Worm (Caenorhabditis elegans) whole organism, L1 larva: ENCODE measurements around the gene spe-19.

Experiments used
- Y116A8C.19 ChIP-seq: sonication (generic microtip); optimal IDR thresholded peaks from 2 replicates; lab custom pipeline; 2016; ENCODE audit warnings: missing compliant biosample characterization, missing genetic modification characterization, borderline replicate concordance
- alr-1 ChIP-seq: fragments of 200-800 bp; sonication (Bioruptor generic); optimal IDR thresholded peaks from 2 replicates; lab custom pipeline; 2018; ENCODE audit warnings: borderline replicate concordance, mild to moderate bottlenecking, missing genetic modification characterization, missing compliant biosample characterization
- blmp-1 ChIP-seq: fragments of 150-350 bp; optimal IDR thresholded peaks from 2 replicates; lab custom pipeline; 2014; ENCODE audit warnings: missing biosample characterization, missing genetic modification characterization
- ceh-82 ChIP-seq, 3 experiments: fragments of 150-350 bp in 1 of 3; sonication (generic microtip) in 2 of 3; optimal IDR thresholded peaks; 2 replicates each; lab custom pipeline; 2014 to 2017; ENCODE audit warnings: missing biosample characterization in 3 of 3, missing genetic modification characterization in 3 of 3
- ces-1 ChIP-seq: fragments of 150-350 bp; optimal IDR thresholded peaks from 2 replicates; lab custom pipeline; 2014; ENCODE audit warnings: missing biosample characterization, missing genetic modification reagents, missing genetic modification characterization
- dsc-1 ChIP-seq: sonication (generic microtip); optimal IDR thresholded peaks from 2 replicates; lab custom pipeline; 2016; ENCODE audit warnings: mild to moderate bottlenecking, missing genetic modification characterization, missing compliant biosample characterization
- egl-13 ChIP-seq: sonication (generic microtip); optimal IDR thresholded peaks from 2 replicates; lab custom pipeline; 2016; ENCODE audit warnings: missing genotype, missing genetic modification reagents, missing genetic modification characterization, missing compliant biosample characterization
- ets-5 ChIP-seq: fragments of 200-800 bp; sonication (Bioruptor generic); IDR thresholded peaks from 2 replicates; pipeline ENCODE4 v1.3.6; 2022; ENCODE audit warnings: missing genetic modification characterization, missing compliant biosample characterization
- fkh-10 ChIP-seq: sonication (generic microtip); optimal IDR thresholded peaks from 2 replicates; lab custom pipeline; 2017; ENCODE audit warnings: missing biosample characterization, missing genetic modification reagents, missing genetic modification characterization
- fkh-8 ChIP-seq: sonication (generic microtip); optimal IDR thresholded peaks from 2 replicates; lab custom pipeline; 2016; ENCODE audit warnings: mild to moderate bottlenecking, missing genetic modification characterization, missing compliant biosample characterization
- fos-1 ChIP-seq: fragments of 150-350 bp; optimal IDR thresholded peaks from 2 replicates; lab custom pipeline; 2014; ENCODE audit warnings: missing biosample characterization, missing genetic modification characterization
- hpl-2 ChIP-seq: fragments of 150-350 bp; optimal IDR thresholded peaks from 2 replicates; lab custom pipeline; 2014; ENCODE audit warnings: missing biosample characterization, missing genetic modification reagents, missing genetic modification characterization
- irx-1 ChIP-seq: sonication (generic microtip); optimal IDR thresholded peaks from 2 replicates; lab custom pipeline; 2016; ENCODE audit warnings: missing genetic modification characterization, missing compliant biosample characterization
- lin-35 ChIP-seq, 2 experiments: fragments of 150-350 bp; optimal IDR thresholded peaks; 2 replicates each; lab custom pipeline; 2014; ENCODE audit warnings: missing biosample characterization in 2 of 2, missing genetic modification characterization in 2 of 2, missing genetic modification reagents in 2 of 2
- lir-3 ChIP-seq: sonication (generic microtip); optimal IDR thresholded peaks from 2 replicates; lab custom pipeline; 2016; ENCODE audit warnings: mild to moderate bottlenecking, missing genetic modification characterization, moderate library complexity, missing compliant biosample characterization; ENCODE audit not compliant: poor library complexity
- nhr-11 ChIP-seq: fragments of 150-350 bp; optimal IDR thresholded peaks from 2 replicates; lab custom pipeline; 2014; ENCODE audit warnings: missing biosample characterization, missing genetic modification characterization
- nhr-19 ChIP-seq: fragments of 200-800 bp; sonication (Bioruptor generic); conservative IDR thresholded peaks from 2 replicates; pipeline ENCODE4 v1.3.6; 2022; ENCODE audit warnings: missing genetic modification characterization, missing compliant biosample characterization
- nhr-20 ChIP-seq: sonication (generic microtip); optimal IDR thresholded peaks from 2 replicates; lab custom pipeline; 2016; ENCODE audit warnings: mild to moderate bottlenecking, missing genetic modification characterization, missing compliant biosample characterization
- nhr-237 ChIP-seq: fragments of 150-350 bp; optimal IDR thresholded peaks from 2 replicates; lab custom pipeline; 2014; ENCODE audit warnings: missing biosample characterization, missing genetic modification characterization
- nhr-28 ChIP-seq: fragments of 150-350 bp; optimal IDR thresholded peaks from 2 replicates; lab custom pipeline; 2014; ENCODE audit warnings: missing biosample characterization, missing genetic modification characterization
- nhr-71 ChIP-seq: sonication (generic microtip); optimal IDR thresholded peaks from 2 replicates; lab custom pipeline; 2016; ENCODE audit warnings: mild to moderate bottlenecking, missing genetic modification characterization, moderate library complexity, missing compliant biosample characterization
- nhr-84 ChIP-seq: sonication (generic microtip); optimal IDR thresholded peaks from 2 replicates; lab custom pipeline; 2017; ENCODE audit warnings: missing biosample characterization, missing genetic modification characterization
- nhr-85 ChIP-seq: sonication (generic microtip); peaks from one replicate; lab custom pipeline; 2016; ENCODE audit warnings: missing genetic modification characterization, inconsistent platforms, missing compliant biosample characterization
- pag-3 ChIP-seq: sonication (generic microtip); optimal IDR thresholded peaks from 2 replicates; lab custom pipeline; 2017; ENCODE audit warnings: missing genetic modification characterization, mild to moderate bottlenecking, missing compliant biosample characterization, antibody characterized with exemption, borderline replicate concordance; ENCODE audit not compliant: insufficient read depth
- pax-3 ChIP-seq: fragments of 200-800 bp; sonication (Bioruptor generic); optimal IDR thresholded peaks from 2 replicates; lab custom pipeline; 2018; ENCODE audit warnings: mild to moderate bottlenecking, missing genetic modification characterization, moderate library complexity, missing compliant biosample characterization
- rnt-1 ChIP-seq: sonication (generic microtip); optimal IDR thresholded peaks from 2 replicates; lab custom pipeline; 2016; ENCODE audit warnings: mild to moderate bottlenecking, missing genetic modification characterization, moderate library complexity, missing compliant biosample characterization
- skn-1 ChIP-seq: fragments of 150-350 bp; optimal IDR thresholded peaks from 2 replicates; lab custom pipeline; 2014; ENCODE audit warnings: missing biosample characterization, missing genetic modification characterization
- snu-23 ChIP-seq: sonication (generic microtip); optimal IDR thresholded peaks from 2 replicates; lab custom pipeline; 2016; ENCODE audit warnings: missing genetic modification characterization, missing compliant biosample characterization
- sptf-1 ChIP-seq: fragments of 150-350 bp; optimal IDR thresholded peaks from 2 replicates; lab custom pipeline; 2014; ENCODE audit warnings: missing biosample characterization, missing genetic modification characterization
- tlp-1 ChIP-seq: fragments of 150-350 bp; optimal IDR thresholded peaks from 2 replicates; lab custom pipeline; 2014; ENCODE audit warnings: missing biosample characterization, missing genetic modification characterization
- unc-30 ChIP-seq: sonication (generic microtip); optimal IDR thresholded peaks from 2 replicates; lab custom pipeline; 2017; ENCODE audit warnings: missing biosample characterization, missing genetic modification characterization
- unc-62 ChIP-seq: fragments of 150-350 bp; optimal IDR thresholded peaks from 2 replicates; lab custom pipeline; 2014; ENCODE audit warnings: missing biosample characterization, missing genetic modification reagents, missing genetic modification characterization
- unc-86 ChIP-seq: sonication (generic microtip); optimal IDR thresholded peaks from 2 replicates; lab custom pipeline; 2016; ENCODE audit warnings: missing genetic modification characterization, missing compliant biosample characterization
- zag-1 ChIP-seq: fragments of 150-350 bp; optimal IDR thresholded peaks from 2 replicates; lab custom pipeline; 2014; ENCODE audit warnings: missing biosample characterization, missing genetic modification characterization
- zip-4 ChIP-seq: fragments of 200-800 bp; sonication (Bioruptor generic); optimal IDR thresholded peaks from 2 replicates; lab custom pipeline; 2018; ENCODE audit warnings: mild to moderate bottlenecking, missing genetic modification characterization, moderate library complexity, missing compliant biosample characterization

spe-19 gene

ce11 chrV:20022996-20023456, 24.2 kb downstream of the spe-19 start, which contains the start of gene lgc-55:
Gene lgc-55, plus strand, starts transcription at chrV:20023046.
- TF ChIP-seq nhr-20 (tag; lab: Kevin White, UChicago) (no peak), unc-30 (tag; lab: Kevin White, UChicago) (no peak), nhr-85 (tag; lab: Kevin White, UChicago) (peak; percentile 32)

ce11 chrV:20021347-20021746, 25.9 kb downstream of the spe-19 start:
- TF ChIP-seq hpl-2 (GFP tag; lab: Kevin White, UChicago) (no peak), nhr-19 (GFP tag; lab: Robert Waterston, UW) (no peak), lir-3 (no peak), zag-1 (no peak), fos-1 (tag; lab: Kevin White, UChicago) (no peak), pag-3 (tag; lab: Kevin White, UChicago) (no peak), nhr-237 (tag; lab: Kevin White, UChicago) (no peak), pax-3 (tag; lab: Kevin White, UChicago) (no peak), ets-5 (no peak), fkh-10 (GFP tag; lab: Kevin White, UChicago) (no peak), snu-23 (GFP tag; lab: Kevin White, UChicago) (no peak), nhr-11 (tag; lab: Kevin White, UChicago) (no peak), rnt-1 (tag; lab: Kevin White, UChicago) (no peak), tlp-1 (tag; lab: Kevin White, UChicago) (no peak), dsc-1 (tag; lab: Kevin White, UChicago) (no peak), fkh-8 (tag; lab: Kevin White, UChicago) (no peak)

- TF ChIP-seq nhr-85 (tag; lab: Kevin White, UChicago) = no peak
- TF ChIP-seq nhr-84 (tag; lab: Kevin White, UChicago) = no peak
- no peak for TF ChIP-seq ceh-82 (tag; optimal IDR thresholded peaks at IDR 0.05; lab: Kevin White, UChicago)
- TF ChIP-seq dsc-1 (tag; lab: Kevin White, UChicago) = no peak
- no peak for TF ChIP-seq nhr-71 (tag; lab: Kevin White, UChicago)
- no peak for TF ChIP-seq alr-1 (tag; lab: Kevin White, UChicago)
- no peak for TF ChIP-seq ets-5
- no peak for TF ChIP-seq skn-1
- TF ChIP-seq, all 84 proteins: peak for 0
Observed at ce11 chrV:20011654-20012053, 35.6 kb downstream of the spe-19 start, which contains the start of gene Y60A3A.21. Gene Y60A3A.21, plus strand, starts transcription at chrV:20011954.

ce11 chrV:20011199-20011598, 36.0 kb downstream of the spe-19 start:
- TF ChIP-seq nhr-28 (tag; lab: Kevin White, UChicago) (no peak), Y116A8C.19 (tag; lab: Kevin White, UChicago) (no peak), lin-35 (GFP tag; optimal IDR thresholded peaks at IDR 0.05; lab: Kevin White, UChicago) (no peak), nhr-85 (tag; lab: Kevin White, UChicago) (no peak), unc-86 (tag; lab: Kevin White, UChicago) (no peak), alr-1 (tag; lab: Kevin White, UChicago) (no peak), zip-4 (GFP tag; lab: Kevin White, UChicago) (no peak), egl-13 (tag; lab: Kevin White, UChicago) (no peak), sptf-1 (tag; lab: Kevin White, UChicago) (no peak), blmp-1 (tag; lab: Kevin White, UChicago) (no peak), nhr-11 (tag; lab: Kevin White, UChicago) (no peak), ces-1 (GFP tag; lab: Kevin White, UChicago) (no peak), irx-1 (tag; lab: Kevin White, UChicago) (no peak), nhr-19 (GFP tag; lab: Robert Waterston, UW) (no peak), unc-62 (GFP tag; lab: Kevin White, UChicago) (no peak)
- TF ChIP-seq, all 84 proteins: peak for 0
